Worm (Caenorhabditis elegans) whole organism, midembryonic: ENCODE results near the gene W08E12.7.
"Not testable (repeated sequence)": the region's sequence is repeated elsewhere in the genome, so short reads cannot be mapped to it uniquely, and the experiment has no call there.

ENCODE experiments used
- T22C8.4 ChIP-seq: fragments of 200-800 bp; sonication (Bioruptor generic); IDR thresholded peaks from 2 replicates; pipeline ENCODE4 v1.3.6; 2022; ENCODE audit warnings: missing genetic modification characterization, missing compliant biosample characterization
- cog-1 ChIP-seq: sonication (generic microtip); optimal IDR thresholded peaks from 2 replicates; lab custom pipeline; 2016; ENCODE audit warnings: missing genetic modification characterization, missing compliant biosample characterization
- flt-1 ChIP-seq: fragments of 200-800 bp; sonication (Bioruptor generic); IDR thresholded peaks from 2 replicates; pipeline ENCODE4 v1.3.6; 2022; ENCODE audit warnings: missing genetic modification characterization, missing compliant biosample characterization
- klf-2 ChIP-seq: fragments of 200-800 bp; sonication (Bioruptor generic); conservative IDR thresholded peaks from 2 replicates; pipeline ENCODE4 v1.3.6; 2022; ENCODE audit warnings: missing genetic modification reagents, missing genetic modification characterization, missing compliant biosample characterization
- med-1 ChIP-seq: sonication (generic microtip); optimal IDR thresholded peaks from 2 replicates; lab custom pipeline; 2017; ENCODE audit warnings: missing genetic modification characterization, mild to moderate bottlenecking, missing compliant biosample characterization, antibody characterized with exemption, missing genetic modification reagents; ENCODE audit not compliant: insufficient read depth
- ref-1 ChIP-seq: fragments of 200-800 bp; sonication (Bioruptor generic); conservative IDR thresholded peaks from 2 replicates; pipeline ENCODE4 v1.3.6; 2022; ENCODE audit warnings: missing genetic modification reagents, missing genetic modification characterization, missing compliant biosample characterization
- tab-1 ChIP-seq: fragments of 200-800 bp; sonication (Bioruptor generic); IDR thresholded peaks from 2 replicates; pipeline ENCODE4 v1.3.6; 2022; ENCODE audit warnings: missing genetic modification characterization, missing compliant biosample characterization
- ztf-23 ChIP-seq: fragments of 200-800 bp; sonication (Bioruptor generic); IDR thresholded peaks from 2 replicates; pipeline ENCODE4 v1.3.6; 2022; ENCODE audit warnings: missing genetic modification reagents, missing genetic modification characterization, missing compliant biosample characterization
- ztf-29 ChIP-seq: fragments of 200-800 bp; sonication (Bioruptor generic); IDR thresholded peaks from 2 replicates; pipeline ENCODE4 v1.3.6; 2022; ENCODE audit warnings: missing genetic modification reagents, missing genetic modification characterization, missing compliant biosample characterization

Gene W08E12.7

DNA sequence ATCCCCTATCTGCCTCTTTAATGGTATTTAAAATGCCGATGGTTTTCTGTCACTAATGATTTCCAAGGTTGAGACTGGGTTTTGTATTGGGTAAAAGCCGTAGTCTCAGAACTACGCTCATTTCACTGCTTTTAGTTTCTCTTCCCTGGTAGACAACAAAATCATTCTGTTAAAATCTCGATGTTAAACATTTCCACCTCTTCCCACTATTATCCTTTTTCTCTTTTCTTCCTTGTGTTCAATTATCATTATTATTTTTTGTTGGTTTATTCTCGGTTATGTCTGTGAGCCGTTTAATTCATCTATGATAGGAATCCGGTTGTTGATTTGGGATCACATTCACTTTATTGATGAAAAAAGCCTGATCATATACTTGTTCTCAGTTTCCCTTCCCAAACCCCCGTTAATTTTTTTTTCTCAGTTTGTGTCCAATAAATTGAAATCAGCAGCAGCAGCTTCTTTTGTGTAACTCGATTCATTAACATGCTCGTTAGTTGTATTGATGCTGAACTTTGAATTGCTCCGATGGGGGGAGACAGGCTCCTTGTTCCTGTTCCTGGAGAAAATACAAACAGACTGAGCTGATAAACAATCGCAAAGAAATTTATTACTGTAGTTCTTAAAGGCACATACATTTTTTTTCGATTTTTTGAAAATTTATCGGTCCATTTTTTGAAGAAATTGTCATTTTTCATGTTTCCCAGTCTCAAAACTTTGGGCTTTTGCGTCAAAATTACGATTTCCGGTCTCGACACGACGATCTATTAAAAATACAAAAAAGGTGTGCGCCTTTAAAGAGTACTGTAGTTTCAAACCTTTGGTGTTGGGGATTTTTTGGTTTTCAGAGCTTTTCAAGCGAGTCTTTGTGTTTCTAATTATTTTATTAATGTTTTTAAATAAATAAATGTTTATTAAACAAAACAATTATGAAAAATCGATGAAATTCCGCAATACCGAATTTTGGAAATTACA lies 1.9 kb downstream of the W08E12.7 start:
- no peak for TF ChIP-seq ztf-23 (GFP tag; lab: Robert Waterston, UW)
- no peak for TF ChIP-seq ztf-29 (GFP tag; lab: Robert Waterston, UW)
- no peak for TF ChIP-seq klf-2 (GFP tag; lab: Robert Waterston, UW)
- TF ChIP-seq cog-1 (tag; lab: Kevin White, UChicago), result no peak
- no peak for TF ChIP-seq tab-1 (GFP tag; lab: Robert Waterston, UW)
- no peak for TF ChIP-seq med-1 (GFP tag; lab: Kevin White, UChicago)
- TF ChIP-seq flt-1 (GFP tag; lab: Robert Waterston, UW), result no peak
- TF ChIP-seq ref-1, result no peak

DNA sequence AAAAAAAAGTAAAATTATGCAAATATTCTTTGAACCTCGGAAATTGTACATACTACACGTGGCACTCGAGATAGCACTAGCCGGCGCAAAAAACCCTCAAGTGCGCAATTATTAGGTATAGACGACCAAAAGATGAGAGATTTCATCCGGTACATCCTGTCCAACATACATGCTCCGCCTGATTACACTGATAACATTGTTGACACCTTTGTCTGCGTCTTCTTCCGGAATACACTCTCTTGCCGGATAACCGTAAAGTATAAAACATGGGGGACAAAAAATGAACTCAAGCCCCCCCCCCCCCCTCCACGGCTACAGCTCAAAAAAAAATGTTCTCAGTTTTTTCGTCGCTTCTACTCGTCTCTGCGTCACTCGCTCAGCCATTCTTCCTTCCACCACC lies 3.4 kb downstream of the W08E12.7 start, which contains the start of gene W08E12.6:
Gene W08E12.6, plus strand, starts transcription at position 301 of the 400 bp plus-strand sequence.
- no peak for TF ChIP-seq tab-1 (GFP tag; lab: Robert Waterston, UW)
- TF ChIP-seq klf-2 (GFP tag; lab: Robert Waterston, UW), result no peak
- TF ChIP-seq cog-1 (tag; lab: Kevin White, UChicago), result no peak
- no peak for TF ChIP-seq ztf-23 (GFP tag; lab: Robert Waterston, UW)
- no peak for TF ChIP-seq T22C8.4
- TF ChIP-seq ztf-29 (GFP tag; lab: Robert Waterston, UW), result no peak
- no peak for TF ChIP-seq flt-1 (GFP tag; lab: Robert Waterston, UW)
- no peak for TF ChIP-seq med-1 (GFP tag; lab: Kevin White, UChicago)
- no peak for TF ChIP-seq ref-1

DNA sequence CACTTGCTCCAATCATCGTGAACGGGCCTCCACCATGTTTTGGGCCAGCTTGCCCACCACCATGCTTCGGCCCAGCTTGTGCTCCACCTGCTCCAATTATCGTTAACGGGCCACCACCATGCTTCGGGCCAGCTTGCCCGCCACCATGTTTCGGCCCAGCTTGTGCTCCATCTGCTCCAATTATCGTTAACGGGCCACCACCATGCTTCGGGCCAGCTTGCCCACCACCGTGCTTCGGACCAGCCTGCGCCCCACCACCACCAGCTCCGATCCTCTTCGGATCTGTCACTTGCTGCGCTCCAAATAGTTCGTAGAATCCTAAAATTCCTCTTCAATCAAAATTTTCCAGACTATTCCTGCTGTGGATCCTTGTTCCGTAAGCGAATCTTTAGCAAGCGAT lies 4.3 kb downstream of the W08E12.7 start:
- TF ChIP-seq T22C8.4, result no peak
- no peak for TF ChIP-seq ztf-29 (GFP tag; lab: Robert Waterston, UW)
- TF ChIP-seq med-1 (GFP tag; lab: Kevin White, UChicago), result no peak
- TF ChIP-seq cog-1 (tag; lab: Kevin White, UChicago), result no peak
- no peak for TF ChIP-seq flt-1 (GFP tag; lab: Robert Waterston, UW)

DNA sequence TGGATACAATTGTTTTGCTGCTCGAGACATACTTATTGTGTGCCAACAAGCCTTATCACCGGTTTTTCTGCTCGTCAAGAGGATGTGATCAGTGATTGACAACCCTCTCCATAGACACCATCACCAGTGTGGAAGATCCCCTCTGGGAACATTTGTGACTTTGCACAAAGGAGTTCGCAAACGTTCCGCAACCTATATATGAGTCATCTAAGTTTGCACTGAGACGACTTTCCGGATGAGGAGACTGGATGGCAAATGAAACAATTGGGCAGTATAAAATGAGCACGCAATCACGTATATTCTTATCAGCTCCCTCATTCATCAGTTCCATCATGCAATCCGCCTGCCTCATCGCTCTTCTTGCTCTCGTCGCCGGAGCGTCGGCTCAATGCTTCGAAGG lies 5.6 kb downstream of the W08E12.7 start, which contains the start of gene W08E12.5:
Gene W08E12.5, plus strand, starts transcription at position 301 of the 400 bp plus-strand sequence.
- TF ChIP-seq med-1 (GFP tag; lab: Kevin White, UChicago), result no peak
- TF ChIP-seq ztf-29 (GFP tag; lab: Robert Waterston, UW), result no peak
- no peak for TF ChIP-seq klf-2 (GFP tag; lab: Robert Waterston, UW)
- no peak for TF ChIP-seq cog-1 (tag; lab: Kevin White, UChicago)
- no peak for TF ChIP-seq T22C8.4
- TF ChIP-seq flt-1 (GFP tag; lab: Robert Waterston, UW), result no peak
- no peak for TF ChIP-seq ref-1

DNA sequence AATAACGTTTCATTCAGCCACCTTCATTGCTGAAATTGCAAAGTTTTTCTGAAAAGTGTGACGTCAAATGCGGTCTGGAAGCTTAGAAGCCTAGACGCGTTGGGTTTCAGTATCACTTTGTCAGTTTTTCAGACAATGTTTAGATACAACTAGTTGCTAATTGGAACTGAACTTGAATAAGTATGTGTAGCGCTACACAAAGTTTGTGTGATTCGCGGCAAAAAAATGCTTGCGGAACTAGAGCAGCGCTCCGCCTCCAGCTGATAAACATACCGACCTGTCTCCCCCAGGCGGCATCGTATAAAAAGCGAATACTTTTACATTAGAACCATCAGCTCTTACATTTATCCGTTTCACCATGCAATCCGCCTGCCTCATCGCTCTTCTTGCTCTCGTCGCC lies 7.1 kb downstream of the W08E12.7 start, which contains the start of gene W08E12.4:
Gene W08E12.4, plus strand, starts transcription at position 301 of the 400 bp plus-strand sequence.
- not testable (repeated sequence) for TF ChIP-seq klf-2 (GFP tag; lab: Robert Waterston, UW); ztf-29 (GFP tag; lab: Robert Waterston, UW); med-1 (GFP tag; lab: Kevin White, UChicago)

DNA sequence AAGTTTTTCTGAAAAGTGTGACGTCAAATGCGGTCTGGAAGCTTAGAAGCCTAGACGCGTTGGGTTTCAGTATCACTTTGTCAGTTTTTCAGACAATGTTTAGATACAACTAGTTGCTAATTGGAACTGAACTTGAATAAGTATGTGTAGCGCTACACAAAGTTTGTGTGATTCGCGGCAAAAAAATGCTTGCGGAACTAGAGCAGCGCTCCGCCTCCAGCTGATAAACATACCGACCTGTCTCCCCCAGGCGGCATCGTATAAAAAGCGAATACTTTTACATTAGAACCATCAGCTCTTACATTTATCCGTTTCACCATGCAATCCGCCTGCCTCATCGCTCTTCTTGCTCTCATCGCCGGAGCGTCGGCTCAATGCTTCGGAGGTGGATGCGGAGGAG lies 8.8 kb downstream of the W08E12.7 start, which contains the start of gene idpp-12:
Gene idpp-12, plus strand, starts transcription at position 301 of the 400 bp plus-strand sequence.
- not testable (repeated sequence) for TF ChIP-seq med-1 (GFP tag; lab: Kevin White, UChicago); flt-1 (GFP tag; lab: Robert Waterston, UW); ztf-29 (GFP tag; lab: Robert Waterston, UW)

DNA sequence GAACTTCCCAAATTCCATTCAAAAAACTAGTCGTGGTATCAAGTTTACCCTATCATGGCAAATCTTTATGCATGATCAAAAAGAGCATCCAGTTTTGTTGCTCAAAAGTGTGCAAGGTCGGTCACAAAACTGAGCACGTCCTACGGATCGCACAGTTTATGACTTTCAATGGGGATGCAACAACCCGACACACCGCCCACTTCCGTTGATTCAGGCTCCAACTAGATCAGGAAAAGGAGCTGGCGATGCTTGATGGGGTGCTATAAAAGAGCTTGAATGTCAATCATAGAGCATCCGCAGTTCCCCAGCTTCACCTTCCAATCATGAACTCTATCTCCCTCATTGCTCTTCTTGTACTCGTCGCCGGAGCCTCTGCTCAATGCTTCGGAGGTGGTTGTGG lies 10.6 kb downstream of the W08E12.7 start, which contains the start of gene W08E12.2:
Gene W08E12.2, plus strand, starts transcription at position 301 of the 400 bp plus-strand sequence.
- TF ChIP-seq tab-1 (GFP tag; lab: Robert Waterston, UW) (no peak), T22C8.4 (no peak), ref-1 (no peak), klf-2 (GFP tag; lab: Robert Waterston, UW) (no peak), ztf-29 (GFP tag; lab: Robert Waterston, UW) (no peak), flt-1 (GFP tag; lab: Robert Waterston, UW) (no peak), med-1 (GFP tag; lab: Kevin White, UChicago) (no peak), cog-1 (tag; lab: Kevin White, UChicago) (no peak)

DNA sequence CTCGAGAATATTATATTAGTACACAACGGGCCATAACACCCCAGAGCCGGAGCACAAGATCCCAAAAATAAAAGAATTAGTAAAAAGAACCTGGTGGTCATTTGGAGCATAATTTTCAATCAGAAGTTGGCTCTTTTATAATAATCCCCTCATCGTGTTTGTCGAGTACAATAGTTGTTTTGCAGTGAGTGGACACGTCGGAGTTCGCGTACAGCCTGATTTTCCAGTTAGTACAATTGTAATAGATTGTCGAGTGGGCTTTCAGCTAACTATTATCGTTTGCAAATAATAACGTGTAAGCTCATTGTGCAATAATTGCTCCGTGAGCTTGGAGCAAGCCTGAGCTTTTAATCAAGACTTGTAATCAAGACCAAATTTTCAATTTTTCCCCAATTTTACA lies 12.5 kb downstream of the W08E12.7 start, which contains the start of gene W08E12.9:
Gene W08E12.9, minus strand, starts transcription at position 101 of the 400 bp plus-strand sequence.
- no peak for TF ChIP-seq flt-1 (GFP tag; lab: Robert Waterston, UW)
- TF ChIP-seq klf-2 (GFP tag; lab: Robert Waterston, UW), result no peak
- TF ChIP-seq tab-1 (GFP tag; lab: Robert Waterston, UW), result no peak
- TF ChIP-seq ztf-29 (GFP tag; lab: Robert Waterston, UW), result no peak
- no peak for TF ChIP-seq T22C8.4
- TF ChIP-seq cog-1 (tag; lab: Kevin White, UChicago), result no peak
- no peak for TF ChIP-seq ref-1
- no peak for TF ChIP-seq med-1 (GFP tag; lab: Kevin White, UChicago)
- no peak for TF ChIP-seq ztf-23 (GFP tag; lab: Robert Waterston, UW)

DNA sequence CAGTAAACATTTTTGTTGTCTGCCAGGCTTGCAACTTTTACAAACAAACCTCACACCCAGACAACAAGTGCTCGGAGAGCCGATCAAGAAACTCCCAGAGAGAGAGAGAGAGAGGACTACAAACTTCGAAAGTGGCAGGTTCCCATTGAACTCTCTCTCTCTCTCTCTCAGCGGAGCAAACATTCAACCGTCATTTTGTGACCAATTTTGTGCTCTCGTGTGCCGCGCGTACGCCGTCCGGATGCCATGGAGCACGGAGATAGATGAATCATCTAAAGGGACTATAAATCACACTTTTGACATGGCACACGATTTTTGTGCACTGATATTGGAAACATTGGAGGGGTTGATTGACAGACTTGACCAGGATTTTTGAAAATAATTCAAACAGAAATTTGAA lies 13.9 kb downstream of the W08E12.7 start:
- no peak for TF ChIP-seq ztf-29 (GFP tag; lab: Robert Waterston, UW)
- no peak for TF ChIP-seq ref-1
- no peak for TF ChIP-seq ztf-23 (GFP tag; lab: Robert Waterston, UW)
- no peak for TF ChIP-seq cog-1 (tag; lab: Kevin White, UChicago)
- TF ChIP-seq tab-1 (GFP tag; lab: Robert Waterston, UW), result no peak
- no peak for TF ChIP-seq klf-2 (GFP tag; lab: Robert Waterston, UW)
- no peak for TF ChIP-seq flt-1 (GFP tag; lab: Robert Waterston, UW)
- TF ChIP-seq med-1 (GFP tag; lab: Kevin White, UChicago), result no peak
- no peak for TF ChIP-seq T22C8.4
